Worm (Caenorhabditis elegans) whole organism, L2 larva: ENCODE measurements around the gene srh-298.

Experiments
- aly-2 ChIP-seq: fragments of 150-350 bp; optimal IDR thresholded peaks from 2 replicates; lab custom pipeline; 2014; ENCODE audit warnings: missing biosample characterization, missing genetic modification characterization
- dmd-4 ChIP-seq: sonication (generic microtip); optimal IDR thresholded peaks from 2 replicates; lab custom pipeline; 2017; ENCODE audit warnings: missing biosample characterization, missing genetic modification characterization
- nhr-21 ChIP-seq: fragments of 150-350 bp; optimal IDR thresholded peaks from 2 replicates; lab custom pipeline; 2014; ENCODE audit warnings: missing biosample characterization, missing genetic modification characterization
- unc-39 ChIP-seq: fragments of 150-350 bp; optimal IDR thresholded peaks from 2 replicates; lab custom pipeline; 2014; ENCODE audit warnings: missing biosample characterization, missing genetic modification characterization

ce11 chrV:17777624-17778023 is 41.0 kb upstream of the srh-298 start, which contains the start of gene C47A10.12:
- no peak for TF ChIP-seq unc-39 (tag; lab: Kevin White, UChicago)
- no peak for TF ChIP-seq dmd-4 (tag; lab: Kevin White, UChicago)
- no peak for TF ChIP-seq nhr-21 (tag; lab: Kevin White, UChicago)
- TF ChIP-seq aly-2 (tag; lab: Kevin White, UChicago): no peak
